Worm (Caenorhabditis elegans) whole organism, young adult: ENCODE measurements around the gene T13F2.6.
A peak's percentile ranks its signal among the peaks of the same experiment; 100 is the strongest.

Experiments used
- B0019.2 ChIP-seq: fragments of 200-800 bp; sonication (Bioruptor generic); conservative IDR thresholded peaks from 2 replicates; pipeline ENCODE4 v1.3.6; 2022; ENCODE audit warnings: missing genetic modification reagents, missing genetic modification characterization, missing compliant biosample characterization
- D2030.7 ChIP-seq: fragments of 200-800 bp; sonication (Bioruptor generic); IDR thresholded peaks from 2 replicates; pipeline ENCODE4 v1.3.6; 2022; ENCODE audit warnings: missing genetic modification reagents, missing genetic modification characterization, missing compliant biosample characterization
- F22D6.2 ChIP-seq: sonication (generic microtip); optimal IDR thresholded peaks from 2 replicates; lab custom pipeline; 2016; ENCODE audit warnings: mild to moderate bottlenecking, missing genetic modification characterization, missing compliant biosample characterization
- F55B11.4 ChIP-seq: sonication (generic microtip); optimal IDR thresholded peaks from 2 replicates; lab custom pipeline; 2016; ENCODE audit warnings: missing compliant biosample characterization, missing genetic modification characterization, borderline replicate concordance; ENCODE audit not compliant: insufficient read depth
- K11D2.4 ChIP-seq: fragments of 200-800 bp; sonication (Bioruptor generic); IDR thresholded peaks from 2 replicates; pipeline ENCODE4 v1.3.6; 2022; ENCODE audit warnings: missing genetic modification reagents, missing genetic modification characterization, missing compliant biosample characterization
- T07F8.4 ChIP-seq: sonication (generic microtip); optimal IDR thresholded peaks from 2 replicates; lab custom pipeline; 2016; ENCODE audit warnings: mild to moderate bottlenecking, missing genetic modification characterization, moderate library complexity, missing compliant biosample characterization
- Y67H2A.10 ChIP-seq: fragments of 200-800 bp; sonication (Bioruptor generic); conservative IDR thresholded peaks from 2 replicates; pipeline ENCODE4 v1.3.6; 2022; ENCODE audit warnings: missing genetic modification reagents, missing genetic modification characterization, missing compliant biosample characterization
- ZK185.1 ChIP-seq: sonication (generic microtip); optimal IDR thresholded peaks from 2 replicates; lab custom pipeline; 2016; ENCODE audit warnings: mild to moderate bottlenecking, missing genetic modification characterization, missing compliant biosample characterization; ENCODE audit not compliant: poor library complexity, severe bottlenecking
- aptf-2 ChIP-seq: fragments of 200-800 bp; sonication (Bioruptor generic); conservative IDR thresholded peaks from 2 replicates; pipeline ENCODE4 v1.3.6; 2022; ENCODE audit warnings: missing genetic modification reagents, missing genetic modification characterization, missing compliant biosample characterization
- atf-7 ChIP-seq: sonication (generic microtip); optimal IDR thresholded peaks from 2 replicates; lab custom pipeline; 2017; ENCODE audit warnings: mild to moderate bottlenecking, missing genetic modification characterization, missing compliant biosample characterization
- athp-1 ChIP-seq: sonication (generic microtip); optimal IDR thresholded peaks from 2 replicates; lab custom pipeline; 2017; ENCODE audit warnings: mild to moderate bottlenecking, missing genetic modification characterization, missing compliant biosample characterization
- cebp-2 ChIP-seq: fragments of 200-800 bp; sonication (Bioruptor generic); IDR thresholded peaks from 2 replicates; pipeline ENCODE4 v1.3.6; 2022; ENCODE audit warnings: missing genetic modification characterization, missing compliant biosample characterization
- chd-7 ChIP-seq: sonication (generic microtip); optimal IDR thresholded peaks from 2 replicates; lab custom pipeline; 2016; ENCODE audit warnings: mild to moderate bottlenecking, missing genetic modification characterization, moderate library complexity, missing compliant biosample characterization
- efl-1 ChIP-seq: fragments of 150-350 bp; optimal IDR thresholded peaks from 2 replicates; lab custom pipeline; 2014; ENCODE audit warnings: missing biosample characterization, missing genetic modification reagents, missing genetic modification characterization
- hmg-1.2 ChIP-seq: fragments of 200-800 bp; sonication (Bioruptor generic); IDR thresholded peaks from 2 replicates; pipeline ENCODE4 v1.3.6; 2022; ENCODE audit warnings: missing genetic modification reagents, missing genetic modification characterization, missing compliant biosample characterization
- lag-1 ChIP-seq: fragments of 200-800 bp; sonication (Bioruptor generic); IDR thresholded peaks from 2 replicates; pipeline ENCODE4 v1.3.6; 2022; ENCODE audit warnings: missing genetic modification reagents, missing genetic modification characterization, missing compliant biosample characterization
- let-526 ChIP-seq: fragments of 200-800 bp; sonication (Bioruptor generic); IDR thresholded peaks from 2 replicates; pipeline ENCODE4 v1.3.6; 2022; ENCODE audit warnings: missing genetic modification reagents, missing genetic modification characterization, missing compliant biosample characterization
- lin-26 ChIP-seq: fragments of 200-800 bp; sonication (Bioruptor generic); IDR thresholded peaks from 2 replicates; pipeline ENCODE4 v1.3.6; 2022; ENCODE audit warnings: missing genetic modification reagents, missing genetic modification characterization, missing compliant biosample characterization
- lin-35 ChIP-seq, 3 experiments: fragments of 150-350 bp in 2 of 3; sonication (generic microtip) in 1 of 3; optimal IDR thresholded peaks; 2 replicates each; lab custom pipeline; 2014 to 2018; ENCODE audit warnings: missing biosample characterization in 3 of 3, missing genetic modification characterization in 3 of 3, missing genetic modification reagents in 3 of 3
- lin-54 ChIP-seq: fragments of 200-800 bp; sonication (Bioruptor generic); optimal IDR thresholded peaks from 2 replicates; lab custom pipeline; 2018; ENCODE audit warnings: mild to moderate bottlenecking, missing genetic modification characterization, missing compliant biosample characterization
- madf-3 ChIP-seq: fragments of 200-800 bp; sonication (Bioruptor generic); IDR thresholded peaks from 2 replicates; pipeline ENCODE4 v1.3.6; 2022; ENCODE audit warnings: missing genetic modification reagents, missing genetic modification characterization, missing compliant biosample characterization
- madf-6 ChIP-seq: fragments of 200-800 bp; sonication (Bioruptor generic); IDR thresholded peaks from 2 replicates; pipeline ENCODE4 v1.3.6; 2022; ENCODE audit warnings: missing genetic modification reagents, missing genetic modification characterization, missing compliant biosample characterization
- mcd-1 ChIP-seq: fragments of 200-800 bp; sonication (Bioruptor generic); IDR thresholded peaks from 2 replicates; pipeline ENCODE4 v1.3.6; 2022; ENCODE audit warnings: missing genetic modification reagents, missing genetic modification characterization, missing compliant biosample characterization
- nhr-179 ChIP-seq: sonication (generic microtip); optimal IDR thresholded peaks from 2 replicates; lab custom pipeline; 2016; ENCODE audit warnings: mild to moderate bottlenecking, missing genetic modification characterization, missing compliant biosample characterization
- nhr-80 ChIP-seq: sonication (generic microtip); optimal IDR thresholded peaks from 2 replicates; lab custom pipeline; 2016; ENCODE audit warnings: missing genetic modification characterization, missing compliant biosample characterization
- pbrm-1 ChIP-seq: fragments of 200-800 bp; sonication (Bioruptor generic); IDR thresholded peaks from 2 replicates; pipeline ENCODE4 v1.3.6; 2022; ENCODE audit warnings: missing genetic modification reagents, missing genetic modification characterization, missing compliant biosample characterization
- snpc-1.1 ChIP-seq: sonication (generic microtip); optimal IDR thresholded peaks from 2 replicates; lab custom pipeline; 2017; ENCODE audit warnings: missing genetic modification characterization, mild to moderate bottlenecking, missing compliant biosample characterization, antibody characterized with exemption, moderate library complexity, missing genotype, missing genetic modification reagents; ENCODE audit not compliant: insufficient read depth
- snpc-1.3 ChIP-seq: sonication (generic microtip); optimal IDR thresholded peaks from 2 replicates; lab custom pipeline; 2017; ENCODE audit warnings: missing genetic modification characterization, mild to moderate bottlenecking, missing compliant biosample characterization, antibody characterized with exemption, moderate library complexity, missing genotype, missing genetic modification reagents; ENCODE audit not compliant: insufficient read depth
- snpc-4 ChIP-seq, 5 experiments: fragments of 150-350 bp in 1 of 5; sonication (generic microtip) in 4 of 5; optimal IDR thresholded peaks; 2 replicates each; lab custom pipeline; 2014 to 2018; ENCODE audit warnings: missing genetic modification characterization in 5 of 5, missing biosample characterization in 3 of 5, antibody characterized with exemption in 2 of 5, mild to moderate bottlenecking in 2 of 5, missing compliant biosample characterization in 2 of 5, missing genotype in 2 of 5, moderate library complexity in 2 of 5, missing genetic modification reagents in 1 of 5
- sptf-2 ChIP-seq: fragments of 200-800 bp; sonication (Bioruptor generic); optimal IDR thresholded peaks from 2 replicates; lab custom pipeline; 2018; ENCODE audit warnings: mild to moderate bottlenecking, missing genetic modification characterization, missing compliant biosample characterization
- tbx-9 ChIP-seq: sonication (generic microtip); optimal IDR thresholded peaks from 2 replicates; lab custom pipeline; 2016; ENCODE audit warnings: borderline replicate concordance, missing genetic modification characterization, inconsistent platforms, missing compliant biosample characterization
- zfh-2 ChIP-seq: fragments of 200-800 bp; sonication (Bioruptor generic); conservative IDR thresholded peaks from 2 replicates; pipeline ENCODE4 v1.3.6; 2022; ENCODE audit warnings: missing genetic modification reagents, missing genetic modification characterization, missing compliant biosample characterization
- ztf-26 ChIP-seq: sonication (generic microtip); optimal IDR thresholded peaks from 2 replicates; lab custom pipeline; 2017; ENCODE audit warnings: missing genetic modification characterization, missing compliant biosample characterization
- ztf-28 ChIP-seq: fragments of 200-800 bp; sonication (Bioruptor generic); IDR thresholded peaks from 2 replicates; pipeline ENCODE4 v1.3.6; 2022; ENCODE audit warnings: missing genetic modification reagents, missing genetic modification characterization, missing compliant biosample characterization
- ztf-6 ChIP-seq: fragments of 200-800 bp; sonication (Bioruptor generic); IDR thresholded peaks from 2 replicates; pipeline ENCODE4 v1.3.6; 2022; ENCODE audit warnings: missing genetic modification reagents, missing genetic modification characterization, missing compliant biosample characterization

The T13F2.6 gene

ce11 chrIV:9748342-9748741, 29.8 kb upstream of the T13F2.6 start, which contains the start of gene C28D4.8 (continued):
- TF ChIP-seq T07F8.4 (no peak), Y67H2A.10 (GFP tag; lab: Robert Waterston, UW) (no peak), madf-6 (GFP tag; lab: Robert Waterston, UW) (no peak), aptf-2 (GFP tag; lab: Robert Waterston, UW) (no peak)
- TF ChIP-seq, all 124 proteins: peak for 0

ce11 chrIV:9755713-9756112, 22.4 kb upstream of the T13F2.6 start:
- TF ChIP-seq ZK185.1 (tag; lab: Kevin White, UChicago), result no peak
- no peak for TF ChIP-seq athp-1 (tag; lab: Kevin White, UChicago)
- no peak for TF ChIP-seq snpc-1.3
- no peak for TF ChIP-seq lin-26
- TF ChIP-seq madf-3, result no peak
- TF ChIP-seq mcd-1, result no peak
- no peak for TF ChIP-seq zfh-2 (GFP tag; lab: Robert Waterston, UW)
- no peak for TF ChIP-seq cebp-2
- TF ChIP-seq ztf-26 (tag; lab: Kevin White, UChicago), result no peak
- TF ChIP-seq nhr-80, result no peak
- TF ChIP-seq F22D6.2 (tag; lab: Kevin White, UChicago), result no peak

- TF ChIP-seq lin-54 (GFP tag; lab: Kevin White, UChicago), result no peak
- no peak for TF ChIP-seq nhr-179
- TF ChIP-seq pbrm-1 (GFP tag; lab: Robert Waterston, UW), result no peak
- TF ChIP-seq snpc-4 (GFP tag; optimal IDR thresholded peaks at IDR 0.05; lab: Kevin White, UChicago), result no peak
- TF ChIP-seq snpc-4 (tag; optimal IDR thresholded peaks at IDR 0.05; lab: Kevin White, UChicago), result peak in 1 of 4 experiments; percentile 13
- TF ChIP-seq hmg-1.2 (GFP tag; lab: Robert Waterston, UW), result peak; percentile 67; the same call in 1 of the 2 replicates
- peak; percentile 81 for TF ChIP-seq nhr-80
- TF ChIP-seq snpc-1.1 (tag; lab: Kevin White, UChicago), result no peak
- TF ChIP-seq, all 124 proteins: peak for 3
Measured at ce11 chrIV:9756647-9757424, 21.3 kb upstream of the T13F2.6 start.

- TF ChIP-seq sptf-2 (GFP tag; lab: Kevin White, UChicago) (no peak), lag-1 (GFP tag; lab: Robert Waterston, UW) (no peak), tbx-9 (tag; lab: Kevin White, UChicago) (no peak), K11D2.4 (GFP tag; lab: Robert Waterston, UW) (no peak), atf-7 (tag; lab: Kevin White, UChicago) (no peak), ztf-26 (tag; lab: Kevin White, UChicago) (no peak), chd-7 (no peak), F55B11.4 (tag; lab: Kevin White, UChicago) (no peak), lin-35 (GFP tag; optimal IDR thresholded peaks at IDR 0.05; lab: Kevin White, UChicago) (no peak), B0019.2 (GFP tag; lab: Robert Waterston, UW) (no peak), F22D6.2 (tag; lab: Kevin White, UChicago) (no peak), efl-1 (GFP tag; lab: Kevin White, UChicago) (no peak), ztf-6 (GFP tag; lab: Robert Waterston, UW) (no peak), D2030.7 (GFP tag; lab: Robert Waterston, UW) (no peak), Y67H2A.10 (GFP tag; lab: Robert Waterston, UW) (no peak), let-526 (GFP tag; lab: Robert Waterston, UW) (no peak), ztf-28 (GFP tag; lab: Robert Waterston, UW) (no peak)
- TF ChIP-seq, all 124 proteins: peak for 0
Measured at ce11 chrIV:9757425-9757740, 20.7 kb upstream of the T13F2.6 start, which contains the start of gene nhr-97. Gene nhr-97 (plus strand): TSS chrIV:9757641.
